Worm (Caenorhabditis elegans) whole organism, young adult: ENCODE results near the gene dmsr-10.

Source experiments
- D2030.7 ChIP-seq: fragments of 200-800 bp; sonication (Bioruptor generic); IDR thresholded peaks from 2 replicates; pipeline ENCODE4 v1.3.6; 2022; ENCODE audit warnings: missing genetic modification reagents, missing genetic modification characterization, missing compliant biosample characterization
- F33H1.4 ChIP-seq: fragments of 200-800 bp; sonication (Bioruptor generic); IDR thresholded peaks from 2 replicates; pipeline ENCODE4 v1.3.6; 2022; ENCODE audit warnings: missing genetic modification reagents, missing genetic modification characterization, missing compliant biosample characterization
- F55B11.4 ChIP-seq: sonication (generic microtip); optimal IDR thresholded peaks from 2 replicates; lab custom pipeline; 2016; ENCODE audit warnings: missing compliant biosample characterization, missing genetic modification characterization, borderline replicate concordance; ENCODE audit not compliant: insufficient read depth
- F57C9.4 ChIP-seq: sonication (generic microtip); optimal IDR thresholded peaks from 2 replicates; lab custom pipeline; 2017; ENCODE audit warnings: mild to moderate bottlenecking, missing genetic modification characterization, missing compliant biosample characterization
- Y79H2A.3 ChIP-seq: fragments of 200-800 bp; sonication (Bioruptor generic); conservative IDR thresholded peaks from 2 replicates; pipeline ENCODE4 v1.3.6; 2022; ENCODE audit warnings: missing genetic modification reagents, missing genetic modification characterization, missing compliant biosample characterization
- ama-1 ChIP-seq, 3 experiments: fragments of 150-350 bp in 1 of 3; sonication (generic microtip) in 2 of 3; optimal IDR thresholded peaks; 2 replicates each; lab custom pipeline; 2014 to 2018; ENCODE audit warnings: missing biosample characterization in 2 of 3, missing genetic modification characterization in 2 of 3, missing genetic modification reagents in 2 of 3
- aptf-2 ChIP-seq: fragments of 200-800 bp; sonication (Bioruptor generic); conservative IDR thresholded peaks from 2 replicates; pipeline ENCODE4 v1.3.6; 2022; ENCODE audit warnings: missing genetic modification reagents, missing genetic modification characterization, missing compliant biosample characterization
- attf-3 ChIP-seq: fragments of 200-800 bp; sonication (Bioruptor generic); conservative IDR thresholded peaks from 2 replicates; pipeline ENCODE4 v1.3.6; 2022; ENCODE audit warnings: missing genetic modification reagents, missing genetic modification characterization, missing compliant biosample characterization
- attf-5 ChIP-seq: fragments of 200-800 bp; sonication (Bioruptor generic); optimal IDR thresholded peaks from 2 replicates; lab custom pipeline; 2018; ENCODE audit warnings: mild to moderate bottlenecking, missing genetic modification characterization, missing compliant biosample characterization
- cebp-2 ChIP-seq: fragments of 200-800 bp; sonication (Bioruptor generic); IDR thresholded peaks from 2 replicates; pipeline ENCODE4 v1.3.6; 2022; ENCODE audit warnings: missing genetic modification characterization, missing compliant biosample characterization
- die-1 ChIP-seq: sonication (generic microtip); optimal IDR thresholded peaks from 2 replicates; lab custom pipeline; 2016; ENCODE audit warnings: missing genotype, mild to moderate bottlenecking, missing genetic modification characterization, missing compliant biosample characterization
- efl-1 ChIP-seq: fragments of 150-350 bp; optimal IDR thresholded peaks from 2 replicates; lab custom pipeline; 2014; ENCODE audit warnings: missing biosample characterization, missing genetic modification reagents, missing genetic modification characterization
- egrh-3 ChIP-seq: fragments of 200-800 bp; sonication (Bioruptor generic); IDR thresholded peaks from 2 replicates; pipeline ENCODE4 v1.3.6; 2022; ENCODE audit warnings: missing genetic modification reagents, missing genetic modification characterization, missing compliant biosample characterization
- gei-17 ChIP-seq: fragments of 200-800 bp; sonication (Bioruptor generic); optimal IDR thresholded peaks from 2 replicates; lab custom pipeline; 2018; ENCODE audit warnings: mild to moderate bottlenecking, missing genetic modification characterization, missing compliant biosample characterization
- him-1 ChIP-seq: sonication (generic microtip); optimal IDR thresholded peaks from 2 replicates; lab custom pipeline; 2016; ENCODE audit warnings: missing genotype, missing genetic modification reagents, missing genetic modification characterization, missing compliant biosample characterization
- hlh-12 ChIP-seq: sonication (generic microtip); optimal IDR thresholded peaks from 2 replicates; lab custom pipeline; 2016; ENCODE audit warnings: missing genetic modification characterization, missing compliant biosample characterization
- hlh-26 ChIP-seq: fragments of 200-800 bp; sonication (Bioruptor generic); conservative IDR thresholded peaks from 2 replicates; pipeline ENCODE4 v1.3.6; 2022; ENCODE audit warnings: missing genetic modification reagents, missing genetic modification characterization, missing compliant biosample characterization
- hmg-1.2 ChIP-seq: fragments of 200-800 bp; sonication (Bioruptor generic); IDR thresholded peaks from 2 replicates; pipeline ENCODE4 v1.3.6; 2022; ENCODE audit warnings: missing genetic modification reagents, missing genetic modification characterization, missing compliant biosample characterization
- lag-1 ChIP-seq: fragments of 200-800 bp; sonication (Bioruptor generic); IDR thresholded peaks from 2 replicates; pipeline ENCODE4 v1.3.6; 2022; ENCODE audit warnings: missing genetic modification reagents, missing genetic modification characterization, missing compliant biosample characterization
- let-607 ChIP-seq, 2 experiments: fragments of 200-800 bp in 1 of 2; sonication (Bioruptor generic) in 1 of 2; sonication (generic microtip) in 1 of 2; optimal IDR thresholded peaks; 2 replicates each; lab custom pipeline; 2016 to 2018; ENCODE audit warnings: mild to moderate bottlenecking in 2 of 2, missing compliant biosample characterization in 2 of 2, missing genetic modification characterization in 2 of 2, moderate library complexity in 2 of 2, missing genotype in 1 of 2
- lin-35 ChIP-seq, 3 experiments: fragments of 150-350 bp in 2 of 3; sonication (generic microtip) in 1 of 3; optimal IDR thresholded peaks; 2 replicates each; lab custom pipeline; 2014 to 2018; ENCODE audit warnings: missing biosample characterization in 3 of 3, missing genetic modification characterization in 3 of 3, missing genetic modification reagents in 3 of 3
- madf-10 ChIP-seq: sonication (generic microtip); optimal IDR thresholded peaks from 2 replicates; lab custom pipeline; 2016; ENCODE audit warnings: mild to moderate bottlenecking, missing genetic modification characterization, missing compliant biosample characterization
- madf-8 ChIP-seq: fragments of 200-800 bp; sonication (Bioruptor generic); conservative IDR thresholded peaks from 2 replicates; pipeline ENCODE4 v1.3.6; 2022; ENCODE audit warnings: missing genetic modification reagents, missing genetic modification characterization, missing compliant biosample characterization
- nhr-90 ChIP-seq: sonication (generic microtip); optimal IDR thresholded peaks from 2 replicates; lab custom pipeline; 2016; ENCODE audit warnings: missing genotype, mild to moderate bottlenecking, missing genetic modification characterization, missing compliant biosample characterization
- rec-8 ChIP-seq, 2 experiments: sonication (generic microtip); optimal IDR thresholded peaks; 2 replicates each; lab custom pipeline; 2016; ENCODE audit warnings: mild to moderate bottlenecking in 2 of 2, missing genetic modification characterization in 2 of 2, missing genetic modification reagents in 2 of 2, missing genotype in 2 of 2, missing biosample characterization in 1 of 2, missing compliant biosample characterization in 1 of 2, moderate library complexity in 1 of 2
- repo-1 ChIP-seq: sonication (generic microtip); optimal IDR thresholded peaks from 2 replicates; lab custom pipeline; 2017; ENCODE audit warnings: mild to moderate bottlenecking, missing genetic modification characterization, missing compliant biosample characterization
- sea-2 ChIP-seq: fragments of 200-800 bp; sonication (Bioruptor generic); IDR thresholded peaks from 2 replicates; pipeline ENCODE4 v1.3.6; 2022; ENCODE audit warnings: missing genetic modification characterization, missing compliant biosample characterization
- snpc-1.1 ChIP-seq: sonication (generic microtip); optimal IDR thresholded peaks from 2 replicates; lab custom pipeline; 2017; ENCODE audit warnings: missing genetic modification characterization, mild to moderate bottlenecking, missing compliant biosample characterization, antibody characterized with exemption, moderate library complexity, missing genotype, missing genetic modification reagents; ENCODE audit not compliant: insufficient read depth
- sptf-2 ChIP-seq: fragments of 200-800 bp; sonication (Bioruptor generic); optimal IDR thresholded peaks from 2 replicates; lab custom pipeline; 2018; ENCODE audit warnings: mild to moderate bottlenecking, missing genetic modification characterization, missing compliant biosample characterization
- tbp1 ChIP-seq: fragments of 200-800 bp; sonication (Bioruptor generic); optimal IDR thresholded peaks from 2 replicates; lab custom pipeline; 2018; ENCODE audit warnings: mild to moderate bottlenecking, missing genetic modification characterization, missing compliant biosample characterization
- tlf-1 ChIP-seq: fragments of 200-800 bp; sonication (Bioruptor generic); optimal IDR thresholded peaks from 2 replicates; lab custom pipeline; 2018; ENCODE audit warnings: mild to moderate bottlenecking, missing genetic modification characterization, missing compliant biosample characterization
- zfh-2 ChIP-seq: fragments of 200-800 bp; sonication (Bioruptor generic); conservative IDR thresholded peaks from 2 replicates; pipeline ENCODE4 v1.3.6; 2022; ENCODE audit warnings: missing genetic modification reagents, missing genetic modification characterization, missing compliant biosample characterization
- ztf-22 ChIP-seq: fragments of 200-800 bp; sonication (Bioruptor generic); optimal IDR thresholded peaks from 2 replicates; lab custom pipeline; 2018; ENCODE audit warnings: mild to moderate bottlenecking, missing genetic modification characterization, moderate library complexity, missing compliant biosample characterization
- ztf-28 ChIP-seq: fragments of 200-800 bp; sonication (Bioruptor generic); IDR thresholded peaks from 2 replicates; pipeline ENCODE4 v1.3.6; 2022; ENCODE audit warnings: missing genetic modification reagents, missing genetic modification characterization, missing compliant biosample characterization

The dmsr-10 gene

DNA sequence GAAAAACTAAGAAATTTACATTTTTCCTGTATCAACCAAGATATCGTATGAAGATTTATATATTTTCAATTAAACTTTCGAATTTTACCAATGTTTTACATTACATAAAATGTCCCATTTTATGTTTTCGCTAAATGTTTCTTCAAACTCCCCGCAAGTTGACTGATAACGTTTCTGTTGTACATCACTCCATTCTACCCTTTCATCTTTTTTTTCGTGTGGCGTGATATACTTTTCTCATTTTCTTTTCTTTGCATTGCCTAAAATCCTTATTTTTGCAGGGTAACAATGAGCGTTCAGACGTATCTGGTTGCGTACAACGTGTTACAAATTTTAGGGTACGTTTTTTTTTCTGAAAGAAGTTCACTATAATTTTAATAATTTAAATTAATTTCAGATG is 37.3 kb upstream of the dmsr-10 start, which contains the start of gene hpo-8:
Gene hpo-8, plus strand, starts transcription at position 282 of the 400 bp plus-strand sequence.
- TF ChIP-seq nhr-90 (tag; lab: Kevin White, UChicago), result no peak
- TF ChIP-seq attf-5 (GFP tag; lab: Kevin White, UChicago), result no peak
- TF ChIP-seq gei-17, result no peak

DNA sequence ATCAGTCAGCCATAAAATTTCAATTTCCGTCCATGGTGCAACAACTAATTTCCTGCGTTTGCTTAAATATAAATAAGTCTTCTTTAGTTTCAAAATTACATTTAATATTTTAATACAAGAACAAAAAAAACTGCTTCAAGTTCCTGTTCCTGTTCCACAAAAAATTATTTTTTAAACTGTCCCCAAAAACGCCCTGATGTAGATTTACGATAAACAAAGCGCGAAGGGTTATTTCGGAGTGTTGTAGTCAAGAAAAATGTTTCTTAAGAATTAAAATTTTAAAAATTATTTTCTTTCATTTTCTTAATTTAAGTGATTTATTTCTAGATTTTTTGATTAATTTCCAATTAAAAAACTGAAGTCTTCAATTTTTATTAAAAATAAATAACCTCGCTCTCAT is 36.8 kb upstream of the dmsr-10 start, which contains the start of gene T15B7.15:
Gene T15B7.15, minus strand, starts transcription at position 67 of the 400 bp plus-strand sequence.
- no peak for TF ChIP-seq lag-1 (GFP tag; lab: Robert Waterston, UW)
- no peak for TF ChIP-seq hmg-1.2 (GFP tag; lab: Robert Waterston, UW)
- TF ChIP-seq attf-3 (GFP tag; lab: Robert Waterston, UW), result peak; percentile 93
- TF ChIP-seq sea-2 (GFP tag; lab: Robert Waterston, UW), result no peak
- TF ChIP-seq efl-1 (GFP tag; lab: Kevin White, UChicago), result no peak
- no peak for TF ChIP-seq D2030.7 (GFP tag; lab: Robert Waterston, UW)
- TF ChIP-seq hlh-12, result no peak
- no peak for TF ChIP-seq F33H1.4 (GFP tag; lab: Robert Waterston, UW)
- peak in 1 of 3 experiments; percentile 31 for TF ChIP-seq lin-35 (GFP tag; optimal IDR thresholded peaks at IDR 0.05; lab: Kevin White, UChicago)
- TF ChIP-seq die-1, result no peak
- TF ChIP-seq madf-8, result no peak

DNA sequence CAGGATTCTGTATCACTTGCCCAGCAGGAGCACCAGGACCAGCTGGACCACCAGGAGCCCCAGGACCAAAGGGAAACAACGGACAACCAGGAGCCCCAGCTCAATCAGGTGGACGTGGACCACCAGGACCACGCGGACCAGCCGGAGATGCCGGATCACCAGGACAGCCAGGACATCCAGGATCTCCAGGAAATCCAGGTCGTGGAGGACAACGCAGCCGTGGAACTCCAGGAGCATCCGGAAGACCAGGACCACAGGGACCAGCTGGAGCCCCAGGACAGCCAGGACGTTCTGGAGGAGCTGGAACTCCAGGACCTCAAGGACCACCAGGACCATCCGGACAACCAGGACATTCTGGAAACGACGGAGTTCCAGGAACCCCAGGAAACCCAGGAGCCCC is 34.3 kb upstream of the dmsr-10 start:
- TF ChIP-seq zfh-2, result peak; percentile 76
- TF ChIP-seq egrh-3 (GFP tag; lab: Robert Waterston, UW), result peak; percentile 86
- TF ChIP-seq ztf-22 (GFP tag; lab: Kevin White, UChicago), result no peak
- TF ChIP-seq hlh-26 (GFP tag; lab: Robert Waterston, UW), result no peak
- TF ChIP-seq hmg-1.2 (GFP tag; lab: Robert Waterston, UW), result no peak
- no peak for TF ChIP-seq tlf-1 (GFP tag; lab: Kevin White, UChicago)
- TF ChIP-seq madf-10 (tag; lab: Kevin White, UChicago), result no peak
- TF ChIP-seq aptf-2, result no peak
- no peak for TF ChIP-seq ama-1 (optimal IDR thresholded peaks at IDR 0.05; lab: Kevin White, UChicago)
- no peak for TF ChIP-seq ama-1 (GFP tag; optimal IDR thresholded peaks at IDR 0.05; lab: Kevin White, UChicago)
- TF ChIP-seq tbp1 (GFP tag; lab: Kevin White, UChicago), result no peak
- TF ChIP-seq Y79H2A.3 (GFP tag; lab: Robert Waterston, UW), result no peak
- TF ChIP-seq, all 124 proteins: peak for 2

DNA sequence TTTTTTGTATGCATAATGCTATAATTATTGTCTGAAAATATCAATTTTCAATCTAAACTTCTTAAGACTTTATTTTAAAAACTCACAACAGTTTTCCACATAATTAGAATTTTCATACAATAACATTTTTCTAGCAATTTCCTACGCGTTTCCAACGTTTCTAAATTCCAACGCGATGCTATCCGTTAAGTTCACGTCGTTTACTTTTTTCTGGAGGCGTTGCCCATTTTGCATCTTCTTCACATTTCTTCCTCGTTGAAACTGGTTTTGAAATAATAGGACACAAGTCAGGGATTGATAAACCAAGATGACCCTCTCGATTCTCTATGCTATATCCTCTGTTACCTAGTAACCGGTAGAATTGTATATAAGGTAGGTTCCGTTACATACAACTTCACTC is 33.5 kb upstream of the dmsr-10 start, which contains the start of the genes T15B7.14 and col-143:
Gene T15B7.14, minus strand, starts transcription at position 101 of the 400 bp plus-strand sequence.
Gene col-143, plus strand, starts transcription at position 394 of the 400 bp plus-strand sequence.
- TF ChIP-seq F57C9.4 (tag; lab: Kevin White, UChicago), result no peak
- no peak for TF ChIP-seq F55B11.4 (tag; lab: Kevin White, UChicago)

DNA sequence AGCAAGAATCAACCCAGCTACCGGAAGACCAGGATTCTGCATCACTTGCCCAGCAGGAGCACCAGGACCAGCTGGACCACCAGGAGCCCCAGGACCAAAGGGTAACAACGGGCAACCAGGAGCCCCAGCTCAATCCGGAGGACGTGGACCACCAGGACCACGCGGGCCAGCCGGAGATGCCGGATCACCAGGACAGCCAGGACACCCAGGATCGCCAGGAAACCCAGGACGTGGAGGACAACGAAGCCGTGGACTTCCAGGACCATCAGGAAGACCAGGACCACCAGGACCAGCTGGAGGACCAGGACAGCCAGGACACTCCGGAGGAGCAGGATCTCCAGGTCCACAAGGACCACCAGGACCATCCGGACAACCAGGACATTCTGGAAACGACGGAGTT is 29.8 kb upstream of the dmsr-10 start:
- TF ChIP-seq ztf-28 (GFP tag; lab: Robert Waterston, UW), result no peak
- TF ChIP-seq repo-1, result no peak
- peak; percentile 77 for TF ChIP-seq zfh-2
- TF ChIP-seq him-1, result no peak
- TF ChIP-seq let-607 (tag; optimal IDR thresholded peaks at IDR 0.05; lab: Kevin White, UChicago), result no peak
- TF ChIP-seq snpc-1.1, result no peak
- no peak for TF ChIP-seq sptf-2 (GFP tag; lab: Kevin White, UChicago)
- no peak for TF ChIP-seq rec-8 (tag; optimal IDR thresholded peaks at IDR 0.05; lab: Kevin White, UChicago)
- no peak for TF ChIP-seq cebp-2 (GFP tag; lab: Robert Waterston, UW)
- peak; percentile 90 for TF ChIP-seq egrh-3 (GFP tag; lab: Robert Waterston, UW)
